Fruit fly (Drosophila melanogaster) whole organism: Measurements from ENCODE around the gene Vps13D.

ENCODE experiments used
- CG8478 ChIP-seq: fragments of >200 bp; optimal IDR thresholded peaks from 2 replicates; lab custom pipeline; 2018; ENCODE audit warnings: inconsistent platforms
- Dll ChIP-seq: fragments of >200 bp; optimal IDR thresholded peaks from 2 replicates; lab custom pipeline; 2017
- EcR ChIP-seq, 2 experiments: fragments of >200 bp; optimal IDR thresholded peaks; 2 replicates each; lab custom pipeline; 2017; ENCODE audit warnings: missing biosample characterization in 2 of 2, missing genetic modification characterization in 2 of 2, missing genetic modification reagents in 2 of 2
- pan ChIP-seq: fragments of >200 bp; optimal IDR thresholded peaks from 2 replicates; lab custom pipeline; 2017
- psq ChIP-seq: fragments of >200 bp; optimal IDR thresholded peaks from 2 replicates; lab custom pipeline; 2017
- usp ChIP-seq: fragments of >200 bp; optimal IDR thresholded peaks from 2 replicates; lab custom pipeline; 2017; ENCODE audit warnings: missing biosample characterization, missing genetic modification characterization, mixed read lengths

Vps13D gene

dm6 chr3L:12780997-12781396 lies 26.1 kb downstream of the Vps13D start, which contains the start of the genes CG10969 and CG17666:
CG10969 (minus strand) TSS chr3L:12781097.
CG17666 (plus strand) TSS chr3L:12781325.
- TF ChIP-seq EcR (GFP tag; optimal IDR thresholded peaks at IDR 0.05; lab: Kevin White, UChicago) (no peak), usp (GFP tag; lab: Kevin White, UChicago) (no peak), CG8478 (lab: Kevin White, UChicago) (no peak), Dll (lab: Kevin White, UChicago) (no peak), pan (lab: Kevin White, UChicago) (no peak), psq (no peak)

DNA sequence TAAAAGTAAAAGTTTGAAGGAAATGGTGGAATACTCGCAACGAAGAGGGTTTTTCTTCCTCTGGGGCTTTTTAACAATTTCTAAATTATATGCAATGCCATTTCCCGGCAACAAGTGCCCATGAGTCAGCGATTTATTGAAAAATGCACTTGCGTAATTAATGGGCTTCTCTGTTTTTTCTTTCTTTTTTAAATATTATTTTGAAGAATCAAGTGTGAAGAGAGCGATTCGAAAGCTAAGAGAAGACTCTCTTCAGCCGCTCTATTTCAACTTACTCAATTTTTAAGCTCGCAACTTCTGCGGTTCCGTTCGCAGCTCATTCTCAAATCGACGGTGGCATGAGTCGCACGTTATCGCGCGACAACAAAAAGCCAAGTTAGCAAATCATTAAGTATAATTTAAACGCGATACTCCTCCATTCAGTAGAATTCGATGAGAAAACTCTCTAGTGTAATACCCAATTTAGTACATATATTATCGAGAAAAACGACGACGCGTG lies 35.1 kb downstream of the Vps13D start, which contains the start of gene CG42709:
Gene CG42709 (plus strand): TSS at position 318 of the 499 bp plus-strand sequence.
- TF ChIP-seq pan (lab: Kevin White, UChicago) (no peak), Dll (lab: Kevin White, UChicago) (no peak), EcR (GFP tag; optimal IDR thresholded peaks at IDR 0.05; lab: Kevin White, UChicago) (no peak), CG8478 (lab: Kevin White, UChicago) (no peak), psq (no peak), usp (GFP tag; lab: Kevin White, UChicago) (no peak)

DNA sequence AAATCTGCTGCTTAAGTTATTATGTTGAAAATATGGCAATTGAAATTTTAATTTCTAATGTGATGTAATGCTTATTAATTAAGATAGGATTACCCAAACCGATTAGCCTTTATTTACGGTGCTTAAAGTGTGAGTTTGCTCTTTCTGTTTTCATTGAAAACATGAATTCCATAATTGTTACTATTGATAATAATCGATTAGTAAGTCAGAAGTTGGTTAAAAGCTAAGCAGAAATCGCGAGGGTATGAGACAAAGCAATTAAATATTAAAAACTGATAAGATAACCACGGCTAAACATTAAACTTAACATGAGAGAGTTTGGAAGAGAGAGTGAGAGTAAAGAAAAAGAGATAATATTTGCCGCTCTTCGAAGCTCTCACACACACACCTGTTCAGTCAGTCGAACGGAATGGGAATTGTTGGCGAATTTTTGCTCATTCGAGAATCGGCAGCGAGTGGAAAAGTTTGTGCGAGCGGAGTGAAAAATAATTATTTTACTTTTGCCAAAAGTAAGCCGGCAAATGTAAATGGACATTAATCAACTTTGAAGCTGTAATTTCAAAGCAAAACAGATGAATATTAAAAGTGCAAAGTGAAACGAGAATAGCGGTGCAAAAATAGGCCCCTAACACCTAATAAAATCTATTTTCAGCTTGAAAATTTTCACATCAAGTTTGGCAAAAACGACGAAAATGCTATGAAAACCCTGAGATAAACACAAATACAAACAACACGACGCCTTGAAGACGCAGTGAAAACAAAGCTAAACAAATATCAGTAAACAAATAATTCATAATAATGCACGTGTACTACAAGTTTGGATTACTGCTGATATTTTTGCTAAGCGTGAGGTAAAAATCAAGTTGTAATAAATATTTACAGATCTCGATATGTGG lies 36.2 kb downstream of the Vps13D start:
- TF ChIP-seq EcR (GFP tag; optimal IDR thresholded peaks at IDR 0.05; lab: Kevin White, UChicago) (no peak), usp (GFP tag; lab: Kevin White, UChicago) (no peak), psq (no peak), CG8478 (lab: Kevin White, UChicago) (no peak), pan (lab: Kevin White, UChicago) (no peak), Dll (lab: Kevin White, UChicago) (no peak)

DNA sequence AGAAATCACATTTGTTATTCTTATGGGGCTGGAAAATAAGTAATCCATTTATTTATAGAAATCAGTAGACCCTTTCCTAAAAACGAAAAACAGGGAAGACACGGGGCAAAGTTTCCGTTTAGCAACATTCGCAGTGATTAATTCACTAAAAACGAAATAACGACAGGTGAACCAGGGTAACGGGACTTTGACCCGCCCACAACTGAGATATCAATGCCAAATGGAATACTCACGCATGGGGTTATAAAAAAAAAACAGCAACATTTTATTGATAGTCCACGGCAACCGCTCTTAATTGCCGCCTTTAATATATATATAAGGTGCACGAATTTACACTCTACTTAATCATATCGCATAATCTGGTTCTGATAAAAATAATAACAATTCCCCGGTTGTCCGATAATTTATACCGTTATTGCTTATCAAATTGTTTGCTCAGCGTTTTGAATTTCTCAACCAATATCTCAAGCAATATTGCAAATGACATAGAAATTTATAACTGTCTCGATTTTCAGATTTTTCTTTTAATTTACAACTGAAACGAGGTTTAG lies 36.9 kb downstream of the Vps13D start:
- TF ChIP-seq pan (lab: Kevin White, UChicago) (no peak), Dll (lab: Kevin White, UChicago) (no peak), CG8478 (lab: Kevin White, UChicago) (no peak), psq (no peak), usp (GFP tag; lab: Kevin White, UChicago) (no peak), EcR (GFP tag; optimal IDR thresholded peaks at IDR 0.05; lab: Kevin White, UChicago) (no peak)

DNA sequence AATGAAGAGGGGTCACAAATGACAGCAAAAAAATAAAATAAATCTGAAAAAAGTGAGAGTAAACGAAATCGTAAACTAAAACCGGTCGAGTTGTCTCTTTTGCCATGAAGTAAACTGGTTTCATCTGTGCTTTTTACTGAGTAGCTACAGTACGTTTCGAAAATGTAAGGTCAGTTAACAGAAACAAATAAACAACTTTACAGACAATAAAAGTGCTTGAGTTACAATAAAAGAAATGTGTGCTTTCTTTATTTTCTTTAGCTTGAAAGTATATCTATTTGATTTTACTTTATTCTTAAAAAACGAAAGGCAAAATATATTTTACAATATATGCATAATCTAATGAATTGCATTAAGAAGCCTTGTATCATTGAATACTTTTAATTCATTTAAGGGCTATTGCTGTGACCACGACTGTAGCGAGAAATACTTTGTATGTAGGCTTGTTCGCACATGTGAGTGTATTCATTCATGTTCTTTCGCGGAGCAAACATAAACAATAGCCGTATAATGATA lies 38.1 kb downstream of the Vps13D start:
- TF ChIP-seq pan (lab: Kevin White, UChicago) (no peak), Dll (lab: Kevin White, UChicago) (no peak), psq (no peak), EcR (GFP tag; optimal IDR thresholded peaks at IDR 0.05; lab: Kevin White, UChicago) (no peak), CG8478 (lab: Kevin White, UChicago) (no peak), usp (GFP tag; lab: Kevin White, UChicago) (no peak)

dm6 chr3L:12794532-12794931 lies 39.7 kb downstream of the Vps13D start:
- TF ChIP-seq psq = no peak
- no peak for TF ChIP-seq EcR (GFP tag; optimal IDR thresholded peaks at IDR 0.05; lab: Kevin White, UChicago)
- TF ChIP-seq pan (lab: Kevin White, UChicago) = no peak
- TF ChIP-seq CG8478 (lab: Kevin White, UChicago) = peak; percentile 47
- no peak for TF ChIP-seq Dll (lab: Kevin White, UChicago)
- no peak for TF ChIP-seq usp (GFP tag; lab: Kevin White, UChicago)

dm6 chr3L:12796077-12796641 lies 41.3 kb downstream of the Vps13D start:
- TF ChIP-seq Dll (lab: Kevin White, UChicago) (no peak), usp (GFP tag; lab: Kevin White, UChicago) (no peak), EcR (GFP tag; optimal IDR thresholded peaks at IDR 0.05; lab: Kevin White, UChicago) (no peak), pan (lab: Kevin White, UChicago) (no peak), CG8478 (lab: Kevin White, UChicago) (no peak), psq (no peak)

DNA sequence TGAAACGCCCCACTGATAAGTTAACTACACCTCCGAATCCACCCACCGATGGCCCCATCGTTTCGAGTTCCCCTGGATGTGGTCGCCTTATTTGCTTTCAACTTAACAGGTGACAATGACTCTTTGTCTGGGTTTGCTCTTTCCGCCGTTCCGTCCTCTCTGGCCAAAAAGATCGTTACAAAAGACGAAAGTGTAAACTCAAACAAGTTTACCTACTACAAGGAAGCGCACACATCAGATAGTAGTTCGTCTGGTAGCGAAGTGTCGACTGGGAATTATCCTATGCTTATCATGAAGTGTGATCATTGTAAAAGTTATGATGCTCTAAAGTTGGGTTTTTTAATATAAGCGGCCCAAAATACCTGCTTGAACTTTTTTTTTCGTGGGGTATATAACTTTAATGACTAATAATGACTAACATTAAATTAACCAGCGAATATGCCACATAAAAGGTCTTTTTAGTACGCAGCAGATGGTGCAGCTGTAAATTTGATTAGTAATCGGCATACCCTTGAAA lies 44.0 kb downstream of the Vps13D start:
- no peak for TF ChIP-seq usp (GFP tag; lab: Kevin White, UChicago)
- TF ChIP-seq Dll (lab: Kevin White, UChicago) = no peak
- peak in 1 of 2 experiments; percentile 20 for TF ChIP-seq EcR (GFP tag; optimal IDR thresholded peaks at IDR 0.05; lab: Kevin White, UChicago)

DNA sequence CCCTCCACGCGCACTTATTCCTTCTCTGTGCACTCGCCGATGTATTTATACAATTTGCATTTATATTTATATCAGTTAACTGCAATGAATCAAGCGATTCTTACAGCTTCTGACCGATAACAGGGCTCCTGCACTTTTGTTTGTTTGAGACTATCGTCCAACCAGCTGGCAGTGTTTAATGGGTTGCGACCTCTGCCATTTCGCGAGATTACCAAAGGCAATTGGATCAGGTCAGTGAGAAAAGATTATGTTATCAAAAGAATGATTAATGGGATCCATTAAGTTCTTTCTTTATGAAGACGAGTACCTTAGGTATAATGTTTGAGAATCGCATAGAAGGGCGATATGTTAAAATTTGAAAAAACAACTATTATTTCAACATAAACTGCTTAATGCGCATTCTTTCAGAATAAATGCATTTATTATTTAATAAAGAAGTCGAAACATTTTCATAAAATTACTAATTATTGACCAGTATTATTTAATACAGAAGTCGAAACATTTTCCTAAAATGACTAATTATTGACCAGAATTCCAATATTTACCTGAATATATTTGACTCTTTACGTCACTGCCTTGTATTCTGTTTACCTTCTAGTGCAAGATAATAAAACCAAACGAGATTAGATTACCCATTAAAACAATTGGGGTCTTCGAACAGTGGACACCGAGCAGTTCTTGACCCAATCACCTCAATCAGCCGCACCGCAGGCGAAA lies 44.7 kb downstream of the Vps13D start:
- TF ChIP-seq CG8478 (lab: Kevin White, UChicago) (no peak), Dll (lab: Kevin White, UChicago) (no peak), EcR (GFP tag; optimal IDR thresholded peaks at IDR 0.05; lab: Kevin White, UChicago) (no peak), psq (no peak)

DNA sequence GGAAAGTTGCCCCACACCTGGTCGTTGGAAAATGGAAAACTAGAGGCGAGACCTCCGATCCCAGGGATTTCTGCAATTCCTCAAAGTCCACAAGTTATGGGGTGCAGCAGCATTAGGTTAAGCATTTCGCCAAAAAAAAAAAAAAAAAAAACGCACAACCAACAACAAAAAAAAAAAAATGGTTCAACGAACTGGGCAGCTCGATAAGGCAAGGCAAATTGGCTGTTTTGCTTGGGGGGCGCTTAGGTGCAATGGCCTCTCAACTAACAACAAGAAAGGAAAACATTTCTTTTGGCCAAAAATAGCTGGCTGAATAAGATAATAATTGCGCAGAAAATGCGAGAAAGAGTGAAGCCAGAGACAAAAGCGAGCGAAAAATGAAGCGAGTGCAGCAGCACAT lies 45.3 kb downstream of the Vps13D start:
- TF ChIP-seq Dll (lab: Kevin White, UChicago) (no peak), EcR (GFP tag; optimal IDR thresholded peaks at IDR 0.05; lab: Kevin White, UChicago) (peak; percentile 75 to 88)
